Fruit fly (Drosophila melanogaster) Kc167 (cell line): ENCODE measurements around the gene CG13005.

Experiments
- Myc ChIP-seq: fragments of >200 bp; optimal IDR thresholded peaks from 2 replicates; lab custom pipeline; 2017; ENCODE audit warnings: missing external identifiers
- Sin3A ChIP-seq: fragments of >200 bp; optimal IDR thresholded peaks from 2 replicates; lab custom pipeline; 2018; ENCODE audit warnings: missing external identifiers
- psq ChIP-seq: fragments of >200 bp; optimal IDR thresholded peaks from 2 replicates; lab custom pipeline; 2017; ENCODE audit warnings: missing external identifiers
- ttk ChIP-seq: sonication (Bioruptor generic); optimal IDR thresholded peaks from 2 replicates; lab custom pipeline; 2017; ENCODE audit warnings: missing external identifiers

- no peak for TF ChIP-seq ttk
- TF ChIP-seq Myc, result no peak
- TF ChIP-seq Sin3A (lab: Kevin White, UChicago), result no peak
- TF ChIP-seq psq (lab: Kevin White, UChicago), result no peak
These were observed 30.8 kb downstream of the CG13005 start for dm6 chrX:16834259-16834658.
